Fruit fly (Drosophila melanogaster) whole organism, wandering third instar larva: Measurements from ENCODE around the gene CG31751.

Experiments used
- CG32264 ChIP-seq: fragments of 200-800 bp; sonication (Bioruptor generic); optimal IDR thresholded peaks from 2 replicates; lab custom pipeline; 2016; ENCODE audit warnings: missing biosample characterization, missing genetic modification characterization
- CG9705 ChIP-seq: fragments of 200-800 bp; sonication (Bioruptor generic); optimal IDR thresholded peaks from 2 replicates; lab custom pipeline; 2018; ENCODE audit warnings: missing biosample characterization, mild to moderate bottlenecking, missing genetic modification characterization
- CrebA ChIP-seq: fragments of 200-800 bp; sonication (Bioruptor generic); optimal IDR thresholded peaks from 2 replicates; lab custom pipeline; 2016; ENCODE audit warnings: missing biosample characterization, mild to moderate bottlenecking, missing genetic modification characterization, borderline replicate concordance
- Dfd ChIP-seq: fragments of >200 bp; optimal IDR thresholded peaks from 2 replicates; lab custom pipeline; 2017; ENCODE audit warnings: missing biosample characterization, missing genetic modification characterization
- GATAd ChIP-seq: sonication (Bioruptor generic); optimal IDR thresholded peaks from 2 replicates; lab custom pipeline; 2016; ENCODE audit warnings: missing biosample characterization, missing genetic modification characterization
- HLH106 ChIP-seq: fragments of 200-800 bp; optimal IDR thresholded peaks from 3 replicates; lab custom pipeline; 2019; ENCODE audit warnings: missing biosample characterization, mild to moderate bottlenecking, missing genetic modification characterization, moderate library complexity
- Hnf4 ChIP-seq: fragments of 200-800 bp; sonication (Bioruptor generic); optimal IDR thresholded peaks from 2 replicates; lab custom pipeline; 2016; ENCODE audit warnings: missing biosample characterization, mild to moderate bottlenecking, missing genetic modification characterization
- Hr78 ChIP-seq: fragments of >200 bp; optimal IDR thresholded peaks from 2 replicates; lab custom pipeline; 2017; ENCODE audit warnings: missing biosample characterization, missing genetic modification characterization
- Hr83 ChIP-seq: fragments of 200-300 bp; sonication (Bioruptor generic); optimal IDR thresholded peaks from 2 replicates; lab custom pipeline; 2016; ENCODE audit warnings: missing biosample characterization, mild to moderate bottlenecking, missing genetic modification characterization, moderate library complexity; ENCODE audit not compliant: poor library complexity, severe bottlenecking
- Jra ChIP-seq: sonication (Bioruptor generic); optimal IDR thresholded peaks from 2 replicates; lab custom pipeline; 2016; ENCODE audit warnings: missing biosample characterization, missing genetic modification characterization
- Myc ChIP-seq: fragments of >200 bp; optimal IDR thresholded peaks from 2 replicates; lab custom pipeline; 2017
- N ChIP-seq: fragments of >200 bp; optimal IDR thresholded peaks from 2 replicates; lab custom pipeline; 2018; ENCODE audit warnings: missing biosample characterization, missing external identifiers, missing genetic modification characterization
- OdsH ChIP-seq: fragments of 200-800 bp; sonication (Bioruptor generic); optimal IDR thresholded peaks from 2 replicates; lab custom pipeline; 2016; ENCODE audit warnings: missing biosample characterization, mild to moderate bottlenecking, missing genetic modification characterization
- Rel ChIP-seq, 2 experiments: fragments of 200-800 bp; sonication (Bioruptor generic) in 1 of 2; optimal IDR thresholded peaks; 2 replicates in 1 of 2; 3 replicates in 1 of 2; lab custom pipeline; 2016 to 2019; ENCODE audit warnings: mild to moderate bottlenecking in 2 of 2, missing biosample characterization in 2 of 2, missing genetic modification characterization in 2 of 2, moderate library complexity in 1 of 2
- Sp1 ChIP-seq: fragments of 200-800 bp; sonication (Bioruptor generic); optimal IDR thresholded peaks from 3 replicates; lab custom pipeline; 2019; ENCODE audit warnings: missing biosample characterization, mild to moderate bottlenecking, missing genetic modification characterization, moderate library complexity
- Vsx2 ChIP-seq: fragments of 200-300, 225-300 bp; sonication (Bioruptor generic); optimal IDR thresholded peaks from 2 replicates; lab custom pipeline; 2018; ENCODE audit warnings: missing biosample characterization, missing genetic modification characterization; ENCODE audit not compliant: partially characterized antibody
- br ChIP-seq: fragments of 200-800 bp; sonication (Bioruptor generic); optimal IDR thresholded peaks from 2 replicates; lab custom pipeline; 2016; ENCODE audit warnings: missing biosample characterization, missing genetic modification characterization
- dl ChIP-seq, 2 experiments: fragments of 175-275, 200-275 bp in 1 of 2; fragments of 200-275 bp in 1 of 2; sonication (Bioruptor generic); optimal IDR thresholded peaks; lab custom pipeline; 2018; ENCODE audit warnings: mild to moderate bottlenecking in 2 of 2, missing biosample characterization in 2 of 2, missing genetic modification characterization in 2 of 2, moderate library complexity in 2 of 2; ENCODE audit not compliant: partially characterized antibody in 2 of 2, insufficient read depth in 1 of 2
- dmrt93B ChIP-seq: fragments of 200-800 bp; sonication (Bioruptor generic); optimal IDR thresholded peaks from 2 replicates; lab custom pipeline; 2018; ENCODE audit warnings: missing biosample characterization, mild to moderate bottlenecking, missing genetic modification characterization
- dsf ChIP-seq: sonication (Bioruptor generic); optimal IDR thresholded peaks from 2 replicates; lab custom pipeline; 2016; ENCODE audit warnings: missing biosample characterization, missing genetic modification characterization, borderline replicate concordance
- ey ChIP-seq: fragments of 200-800 bp; sonication (Bioruptor generic); optimal IDR thresholded peaks from 2 replicates; lab custom pipeline; 2016; ENCODE audit warnings: missing biosample characterization, missing genetic modification characterization
- foxo ChIP-seq, 2 experiments: fragments of 200-800 bp; sonication (Bioruptor generic); optimal IDR thresholded peaks; 2 replicates in 1 of 2; 3 replicates in 1 of 2; lab custom pipeline; 2016 to 2017; ENCODE audit warnings: missing biosample characterization in 2 of 2, missing genetic modification characterization in 2 of 2
- fru ChIP-seq: fragments of 200-800 bp; sonication (Bioruptor generic); optimal IDR thresholded peaks from 3 replicates; lab custom pipeline; 2016; ENCODE audit warnings: missing biosample characterization, mild to moderate bottlenecking, missing genetic modification characterization
- h ChIP-seq: fragments of 200-800 bp; sonication (Bioruptor generic); optimal IDR thresholded peaks from 3 replicates; lab custom pipeline; 2016; ENCODE audit warnings: missing biosample characterization, mild to moderate bottlenecking, missing genetic modification characterization
- jim ChIP-seq: fragments of 175-275, 200-325 bp; sonication (Bioruptor generic); optimal IDR thresholded peaks from 2 replicates; lab custom pipeline; 2016; ENCODE audit warnings: missing biosample characterization, mild to moderate bottlenecking, missing genetic modification characterization
- lola ChIP-seq: fragments of >200 bp; optimal IDR thresholded peaks from 2 replicates; lab custom pipeline; 2017; ENCODE audit warnings: missing biosample characterization, missing genetic modification characterization
- pan ChIP-seq: fragments of >200 bp; optimal IDR thresholded peaks from 2 replicates; lab custom pipeline; 2017
- psq ChIP-seq: fragments of 200-800 bp; sonication (Bioruptor generic); optimal IDR thresholded peaks from 3 replicates; lab custom pipeline; 2017; ENCODE audit warnings: missing biosample characterization, mild to moderate bottlenecking, missing genetic modification characterization, moderate library complexity
- rgr ChIP-seq: fragments of 200-800 bp; sonication (Bioruptor generic); optimal IDR thresholded peaks from 3 replicates; lab custom pipeline; 2016; ENCODE audit warnings: missing biosample characterization, mild to moderate bottlenecking, missing genetic modification characterization
- sv ChIP-seq: fragments of 200-800 bp; sonication (Bioruptor generic); optimal IDR thresholded peaks from 3 replicates; lab custom pipeline; 2016; ENCODE audit warnings: missing biosample characterization, missing genetic modification characterization
- tai ChIP-seq: sonication (Bioruptor generic); optimal IDR thresholded peaks from 2 replicates; lab custom pipeline; 2016; ENCODE audit warnings: missing biosample characterization, missing genetic modification characterization
- usp ChIP-seq: fragments of >200 bp; optimal IDR thresholded peaks from 2 replicates; lab custom pipeline; 2017; ENCODE audit warnings: missing biosample characterization, missing genetic modification characterization
- woc ChIP-seq: sonication (Bioruptor generic); optimal IDR thresholded peaks from 2 replicates; lab custom pipeline; 2016; ENCODE audit warnings: missing biosample characterization, mild to moderate bottlenecking, missing genetic modification characterization

CG31751 gene

dm6 chr2L:18677910-18678639 is 1.1 kb downstream of the CG31751 start:
- TF ChIP-seq Myc (lab: Kevin White, UChicago) (no peak), sv (peak; percentile 18), HLH106 (tag; lab: Kevin White, UChicago) (peak; percentile 77), rgr (peak; percentile 68), Rel (GFP tag; optimal IDR thresholded peaks at IDR 0.05; lab: Kevin White, UChicago) (no peak), Rel (tag; optimal IDR thresholded peaks at IDR 0.05; lab: Kevin White, UChicago) (peak; percentile 51), ey (GFP tag; lab: Kevin White, UChicago) (peak; percentile 64), CG9705 (GFP tag; lab: Kevin White, UChicago) (peak; percentile 44), woc (GFP tag; lab: Kevin White, UChicago) (peak; percentile 77), lola (GFP tag; lab: Kevin White, UChicago) (no peak), fru (GFP tag; lab: Kevin White, UChicago) (peak; percentile 56), jim (GFP tag; lab: Kevin White, UChicago) (no peak), foxo (GFP tag; optimal IDR thresholded peaks at IDR 0.05; lab: Kevin White, UChicago) (peak in 1 of 2 experiments; percentile 54), dmrt93B (GFP tag; lab: Kevin White, UChicago) (peak; percentile 65), Vsx2 (peak; percentile 23), Sp1 (GFP tag; lab: Kevin White, UChicago) (peak; percentile 70), psq (peak; percentile 61), h (no peak), dl (GFP tag; optimal IDR thresholded peaks at IDR 0.05; lab: Kevin White, UChicago; ENCODE audit: insufficient read depth in 1 of 2, partially characterized antibody in 2 of 2) (no peak), br (GFP tag; lab: Kevin White, UChicago) (peak; percentile 55), Jra (GFP tag; lab: Kevin White, UChicago) (peak; percentile 26), Hnf4 (GFP tag; lab: Kevin White, UChicago) (peak; percentile 52), OdsH (GFP tag; lab: Kevin White, UChicago) (peak; percentile 62), Hr83 (GFP tag; lab: Kevin White, UChicago) (peak; percentile 67)

- TF ChIP-seq Rel (GFP tag; optimal IDR thresholded peaks at IDR 0.05; lab: Kevin White, UChicago) (no peak), Rel (tag; optimal IDR thresholded peaks at IDR 0.05; lab: Kevin White, UChicago) (peak; percentile 7), usp (GFP tag; lab: Kevin White, UChicago) (no peak), N (GFP tag; lab: Kevin White, UChicago) (no peak), Hr78 (GFP tag; lab: Kevin White, UChicago) (no peak), CG32264 (GFP tag; lab: Kevin White, UChicago) (no peak), sv (no peak), dl (GFP tag; optimal IDR thresholded peaks at IDR 0.05; lab: Kevin White, UChicago; ENCODE audit: insufficient read depth in 1 of 2, partially characterized antibody in 2 of 2) (no peak), Dfd (GFP tag; lab: Kevin White, UChicago) (no peak), woc (GFP tag; lab: Kevin White, UChicago) (no peak), h (no peak), GATAd (GFP tag; lab: Kevin White, UChicago) (no peak), dsf (no peak), Vsx2 (no peak), fru (GFP tag; lab: Kevin White, UChicago) (no peak), CrebA (GFP tag; lab: Kevin White, UChicago) (no peak), Myc (lab: Kevin White, UChicago) (peak; percentile 14)
Measured at dm6 chr2L:18681903-18682302, 4.9 kb downstream of the CG31751 start, which contains the start of gene tos. tos (minus strand) TSS chr2L:18682075.

- TF ChIP-seq dl (GFP tag; optimal IDR thresholded peaks at IDR 0.05; lab: Kevin White, UChicago; ENCODE audit: insufficient read depth in 1 of 2, partially characterized antibody in 2 of 2) (no peak), Vsx2 (no peak), Jra (GFP tag; lab: Kevin White, UChicago) (no peak), GATAd (GFP tag; lab: Kevin White, UChicago) (no peak), Hnf4 (GFP tag; lab: Kevin White, UChicago) (no peak), tai (GFP tag; lab: Kevin White, UChicago) (no peak), woc (GFP tag; lab: Kevin White, UChicago) (no peak), pan (no peak), rgr (no peak), foxo (GFP tag; optimal IDR thresholded peaks at IDR 0.05; lab: Kevin White, UChicago) (no peak), OdsH (GFP tag; lab: Kevin White, UChicago) (no peak), sv (no peak), CG32264 (GFP tag; lab: Kevin White, UChicago) (no peak), CrebA (GFP tag; lab: Kevin White, UChicago) (no peak), HLH106 (tag; lab: Kevin White, UChicago) (no peak), Dfd (GFP tag; lab: Kevin White, UChicago) (no peak), usp (GFP tag; lab: Kevin White, UChicago) (no peak), lola (GFP tag; lab: Kevin White, UChicago) (no peak)
Measured at dm6 chr2L:18687827-18688226, 10.8 kb downstream of the CG31751 start.
